Worm (Caenorhabditis elegans): ENCODE results near the gene phf-30.

DNA sequence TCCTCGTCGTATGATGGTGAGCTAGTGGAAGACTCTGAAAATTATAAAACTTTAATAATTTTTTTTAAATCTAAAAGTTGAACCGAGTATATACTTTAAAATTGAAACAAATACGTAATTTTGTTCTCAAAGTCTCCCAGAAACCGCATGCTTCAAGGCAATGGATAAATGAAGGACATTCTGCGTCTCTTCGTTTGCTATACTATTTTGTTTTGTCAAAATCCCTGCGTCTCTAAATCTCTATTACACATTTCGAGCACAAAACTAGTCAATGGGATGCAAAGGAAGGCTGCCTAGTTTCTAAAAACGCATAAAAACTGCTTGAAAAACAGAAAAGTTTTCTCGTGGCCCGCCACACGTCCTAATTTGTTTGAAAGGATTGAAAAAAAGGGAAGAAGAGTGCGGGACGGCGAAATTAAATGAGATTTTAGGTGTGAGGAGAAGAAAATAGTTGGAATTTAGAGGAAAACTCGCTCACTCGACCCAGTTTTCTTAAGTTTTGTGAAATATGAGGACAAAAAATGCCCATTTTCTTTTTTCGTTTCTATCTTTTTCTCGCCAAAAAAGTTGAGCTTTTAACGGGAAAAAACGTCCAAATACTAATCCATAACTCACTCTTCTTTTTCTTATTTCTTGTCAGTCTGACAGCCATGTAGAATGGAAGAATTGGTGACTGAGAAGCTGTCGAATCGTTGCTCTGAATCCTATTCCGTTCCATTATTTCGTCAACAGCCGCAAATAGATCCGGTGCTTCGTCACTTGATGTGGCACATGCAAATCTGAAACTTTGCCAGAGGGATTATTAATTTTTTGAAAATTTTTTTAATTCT is 40.0 kb upstream of the phf-30 start:
- TF ChIP-seq cog-1 (tag; optimal IDR thresholded peaks at IDR 0.05) (no peak), ztf-23 (GFP tag; IDR thresholded peaks at IDR 0.05) (no peak), flt-1 (GFP tag; IDR thresholded peaks at IDR 0.05) (no peak)

All from whole organism, midembryonic.